Worm (Caenorhabditis elegans) whole organism, midembryonic: ENCODE results near the gene F28C10.3.

ENCODE experiments used
- T22C8.4 ChIP-seq: fragments of 200-800 bp; sonication (Bioruptor generic); IDR thresholded peaks from 2 replicates; pipeline ENCODE4 v1.3.6; 2022; ENCODE audit warnings: missing genetic modification characterization, missing compliant biosample characterization
- cog-1 ChIP-seq: sonication (generic microtip); optimal IDR thresholded peaks from 2 replicates; lab custom pipeline; 2016; ENCODE audit warnings: missing genetic modification characterization, missing compliant biosample characterization
- flt-1 ChIP-seq: fragments of 200-800 bp; sonication (Bioruptor generic); IDR thresholded peaks from 2 replicates; pipeline ENCODE4 v1.3.6; 2022; ENCODE audit warnings: missing genetic modification characterization, missing compliant biosample characterization
- klf-2 ChIP-seq: fragments of 200-800 bp; sonication (Bioruptor generic); conservative IDR thresholded peaks from 2 replicates; pipeline ENCODE4 v1.3.6; 2022; ENCODE audit warnings: missing genetic modification reagents, missing genetic modification characterization, missing compliant biosample characterization
- med-1 ChIP-seq: sonication (generic microtip); optimal IDR thresholded peaks from 2 replicates; lab custom pipeline; 2017; ENCODE audit warnings: missing genetic modification characterization, mild to moderate bottlenecking, missing compliant biosample characterization, antibody characterized with exemption, missing genetic modification reagents; ENCODE audit not compliant: insufficient read depth
- ref-1 ChIP-seq: fragments of 200-800 bp; sonication (Bioruptor generic); conservative IDR thresholded peaks from 2 replicates; pipeline ENCODE4 v1.3.6; 2022; ENCODE audit warnings: missing genetic modification reagents, missing genetic modification characterization, missing compliant biosample characterization
- tab-1 ChIP-seq: fragments of 200-800 bp; sonication (Bioruptor generic); IDR thresholded peaks from 2 replicates; pipeline ENCODE4 v1.3.6; 2022; ENCODE audit warnings: missing genetic modification characterization, missing compliant biosample characterization
- ztf-23 ChIP-seq: fragments of 200-800 bp; sonication (Bioruptor generic); IDR thresholded peaks from 2 replicates; pipeline ENCODE4 v1.3.6; 2022; ENCODE audit warnings: missing genetic modification reagents, missing genetic modification characterization, missing compliant biosample characterization
- ztf-29 ChIP-seq: fragments of 200-800 bp; sonication (Bioruptor generic); IDR thresholded peaks from 2 replicates; pipeline ENCODE4 v1.3.6; 2022; ENCODE audit warnings: missing genetic modification reagents, missing genetic modification characterization, missing compliant biosample characterization

The F28C10.3 gene

ce11 chrX:551175-551729 lies 15.6 kb upstream of the F28C10.3 start, which contains the start of gene F57C12.2:
Gene F57C12.2 (minus strand): TSS chrX:551392.
- TF ChIP-seq ztf-23 (GFP tag; lab: Robert Waterston, UW) (no peak), T22C8.4 (GFP tag; lab: Robert Waterston, UW) (no peak), ztf-29 (no peak), klf-2 (GFP tag; lab: Robert Waterston, UW) (no peak), med-1 (no peak), cog-1 (tag; lab: Kevin White, UChicago) (no peak), flt-1 (GFP tag; lab: Robert Waterston, UW) (no peak), ref-1 (no peak)

DNA sequence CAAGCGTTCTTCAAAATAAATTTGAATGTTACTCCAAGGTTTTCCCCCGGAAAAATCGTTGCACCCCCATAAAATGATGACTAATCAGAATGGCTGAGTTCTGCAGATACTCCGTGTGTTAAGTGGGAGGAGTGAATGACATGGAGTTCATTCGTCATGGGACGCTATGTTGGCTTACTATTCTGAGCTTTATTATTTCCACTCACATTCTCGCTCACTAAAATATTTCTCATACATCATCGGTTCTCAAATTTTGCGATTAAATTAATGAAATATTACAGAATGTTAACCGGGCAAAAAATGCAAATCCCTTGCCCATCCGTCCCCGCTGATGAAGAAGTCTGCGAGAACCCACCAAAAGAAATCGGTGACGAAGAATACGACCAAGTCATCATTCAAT lies 7.2 kb upstream of the F28C10.3 start, which contains the start of gene F28C10.1:
F28C10.1 (plus strand) TSS at position 301 of the 400 bp plus-strand sequence.
- TF ChIP-seq tab-1, result no peak

DNA sequence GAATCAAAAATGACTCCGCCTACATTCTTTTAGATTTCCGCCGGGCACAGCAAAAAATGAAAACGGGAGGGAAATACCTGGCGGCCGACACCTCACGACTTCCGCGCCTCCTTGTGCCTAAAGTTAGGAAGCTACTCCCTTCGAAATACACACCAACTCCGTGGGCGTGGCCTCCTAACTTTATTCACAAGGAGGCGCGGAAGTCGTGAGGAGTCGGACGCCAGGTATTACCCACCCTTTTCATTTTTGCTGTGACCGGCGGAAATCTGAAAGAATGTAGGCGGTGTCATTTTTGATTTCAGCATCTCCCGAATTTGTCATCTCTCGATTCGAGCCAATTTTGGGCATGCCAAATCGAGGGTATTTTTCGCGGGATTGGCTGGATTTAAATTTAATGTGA lies 2.5 kb upstream of the F28C10.3 start:
- TF ChIP-seq tab-1, result no peak
- TF ChIP-seq klf-2 (GFP tag; lab: Robert Waterston, UW), result no peak
- no peak for TF ChIP-seq med-1
- TF ChIP-seq cog-1 (tag; lab: Kevin White, UChicago), result no peak
- no peak for TF ChIP-seq flt-1 (GFP tag; lab: Robert Waterston, UW)
- no peak for TF ChIP-seq ztf-29
- TF ChIP-seq T22C8.4 (GFP tag; lab: Robert Waterston, UW), result no peak
- no peak for TF ChIP-seq ref-1
- no peak for TF ChIP-seq ztf-23 (GFP tag; lab: Robert Waterston, UW)

ce11 chrX:536365-536764 lies 737 bp upstream of the F28C10.3 start:
- TF ChIP-seq ref-1 (no peak), klf-2 (GFP tag; lab: Robert Waterston, UW) (no peak), tab-1 (no peak), med-1 (no peak), cog-1 (tag; lab: Kevin White, UChicago) (no peak), flt-1 (GFP tag; lab: Robert Waterston, UW) (no peak), T22C8.4 (GFP tag; lab: Robert Waterston, UW) (no peak), ztf-23 (GFP tag; lab: Robert Waterston, UW) (no peak), ztf-29 (no peak)

ce11 chrX:530909-531308 lies 4.7 kb downstream of the F28C10.3 start, which contains the start of gene B0310.6:
Gene B0310.6 (minus strand): TSS chrX:531009.
- TF ChIP-seq klf-2 (GFP tag; lab: Robert Waterston, UW) (no peak), flt-1 (GFP tag; lab: Robert Waterston, UW) (no peak), ref-1 (no peak), ztf-29 (no peak), tab-1 (no peak), T22C8.4 (GFP tag; lab: Robert Waterston, UW) (no peak), cog-1 (tag; lab: Kevin White, UChicago) (no peak), med-1 (no peak), ztf-23 (GFP tag; lab: Robert Waterston, UW) (no peak)

ce11 chrX:530011-530410 lies 5.6 kb downstream of the F28C10.3 start, which contains the start of gene ugt-46:
Gene ugt-46 (minus strand): TSS chrX:530289.
- TF ChIP-seq flt-1 (GFP tag; lab: Robert Waterston, UW), result no peak
- TF ChIP-seq med-1, result no peak
- no peak for TF ChIP-seq tab-1
- TF ChIP-seq ztf-29, result no peak
- no peak for TF ChIP-seq klf-2 (GFP tag; lab: Robert Waterston, UW)
- TF ChIP-seq cog-1 (tag; lab: Kevin White, UChicago), result no peak
- no peak for TF ChIP-seq ref-1
- TF ChIP-seq ztf-23 (GFP tag; lab: Robert Waterston, UW), result no peak

DNA sequence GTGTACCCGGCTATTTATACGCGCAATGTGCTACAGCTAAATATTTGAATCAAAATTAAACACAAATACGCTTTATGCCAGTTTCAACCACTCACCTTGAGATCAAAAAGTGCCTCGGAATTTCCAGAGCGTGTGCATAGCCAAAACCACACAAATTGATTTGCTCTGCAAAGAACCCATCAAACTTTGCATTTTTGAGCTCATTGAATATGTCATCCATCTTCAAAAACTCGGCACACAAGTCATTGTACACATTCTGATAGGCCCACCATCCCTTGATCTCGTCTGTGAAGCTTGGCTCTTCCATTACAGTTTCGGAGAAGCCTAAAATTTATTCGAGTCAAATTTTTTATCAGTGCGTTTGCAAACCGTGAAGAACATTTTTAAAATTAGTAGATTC lies 6.2 kb downstream of the F28C10.3 start:
- TF ChIP-seq med-1, result no peak
- TF ChIP-seq cog-1 (tag; lab: Kevin White, UChicago), result no peak
- TF ChIP-seq T22C8.4 (GFP tag; lab: Robert Waterston, UW), result no peak
- TF ChIP-seq ztf-23 (GFP tag; lab: Robert Waterston, UW), result no peak
- TF ChIP-seq tab-1, result no peak
- no peak for TF ChIP-seq ref-1

DNA sequence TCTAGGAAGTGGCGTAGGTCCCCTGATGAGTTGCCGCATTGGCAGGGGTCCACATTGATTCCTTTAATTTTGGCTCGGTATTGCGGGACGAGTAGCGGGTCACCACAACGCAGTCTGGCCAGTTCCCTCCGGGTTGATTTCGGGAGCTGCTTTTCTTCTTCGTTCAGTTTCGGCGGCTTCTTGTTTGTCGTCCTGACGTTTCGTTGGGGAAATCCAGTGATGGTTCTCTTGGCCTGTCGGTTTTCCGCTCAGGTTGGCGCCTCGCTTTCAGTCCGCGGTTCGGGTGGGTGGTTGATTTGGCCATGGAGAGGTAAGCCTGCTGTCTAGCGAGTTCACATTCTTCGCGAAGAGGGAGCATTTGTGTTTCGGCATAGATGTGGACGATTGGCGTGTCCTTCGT lies 6.9 kb downstream of the F28C10.3 start:
- no peak for TF ChIP-seq klf-2 (GFP tag; lab: Robert Waterston, UW)
- TF ChIP-seq med-1, result no peak
- no peak for TF ChIP-seq flt-1 (GFP tag; lab: Robert Waterston, UW)

DNA sequence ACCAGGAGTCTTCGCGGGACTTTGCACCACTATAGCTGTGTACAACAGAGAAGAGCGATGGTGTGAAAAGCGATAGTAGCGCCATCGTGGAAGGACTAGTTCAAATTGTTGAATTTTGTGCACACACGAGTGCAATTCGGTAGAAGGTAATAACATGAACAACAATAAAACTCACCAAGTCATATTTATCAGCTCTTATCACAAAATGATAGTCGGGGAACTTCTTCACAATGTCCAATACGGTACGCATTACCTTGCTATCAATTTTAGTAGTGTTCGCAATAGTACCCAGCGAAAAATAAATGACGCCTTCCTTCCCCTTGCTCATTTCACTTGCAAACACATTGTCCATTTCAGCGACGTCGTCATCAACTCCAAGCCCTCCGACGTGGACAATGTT lies 8.0 kb downstream of the F28C10.3 start:
- no peak for TF ChIP-seq tab-1
- no peak for TF ChIP-seq ref-1
- TF ChIP-seq med-1, result no peak
- TF ChIP-seq cog-1 (tag; lab: Kevin White, UChicago), result no peak
- TF ChIP-seq T22C8.4 (GFP tag; lab: Robert Waterston, UW), result no peak
- no peak for TF ChIP-seq ztf-29

DNA sequence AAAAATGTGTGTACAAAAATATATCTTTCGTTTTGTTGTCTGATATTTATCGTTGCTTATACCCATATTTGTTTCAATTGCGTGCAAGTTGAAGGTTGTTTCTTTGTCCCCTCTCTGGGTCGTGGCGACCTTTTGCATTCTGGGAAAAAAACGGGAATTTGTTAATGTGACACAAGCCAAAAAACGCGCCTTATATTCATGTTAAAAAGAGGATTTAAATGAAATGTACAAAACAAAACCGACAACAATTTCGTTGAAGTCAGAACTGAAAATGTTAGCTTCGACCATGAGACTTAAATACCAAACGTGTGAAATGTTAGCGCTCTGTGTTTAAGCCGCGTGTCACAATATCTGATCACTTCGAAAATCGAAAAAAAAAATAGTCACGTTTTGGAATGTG lies 11.1 kb downstream of the F28C10.3 start:
- no peak for TF ChIP-seq ztf-29
- no peak for TF ChIP-seq T22C8.4 (GFP tag; lab: Robert Waterston, UW)
- TF ChIP-seq tab-1, result no peak
- no peak for TF ChIP-seq flt-1 (GFP tag; lab: Robert Waterston, UW)
- TF ChIP-seq klf-2 (GFP tag; lab: Robert Waterston, UW), result no peak
- TF ChIP-seq cog-1 (tag; lab: Kevin White, UChicago), result no peak
- no peak for TF ChIP-seq ref-1
- TF ChIP-seq med-1, result no peak
- TF ChIP-seq ztf-23 (GFP tag; lab: Robert Waterston, UW), result no peak

- TF ChIP-seq T22C8.4 (GFP tag; lab: Robert Waterston, UW) (no peak), ref-1 (no peak), flt-1 (GFP tag; lab: Robert Waterston, UW) (no peak), klf-2 (GFP tag; lab: Robert Waterston, UW) (no peak), cog-1 (tag; lab: Kevin White, UChicago) (no peak), ztf-29 (no peak), ztf-23 (GFP tag; lab: Robert Waterston, UW) (no peak), tab-1 (no peak), med-1 (no peak)
These were observed 14.7 kb downstream of the F28C10.3 start, which contains the start of gene B0310.3 for ce11 chrX:520881-521280. Gene B0310.3 (minus strand): TSS chrX:520981.
